Worm (Caenorhabditis elegans) whole organism, L2 larva: Measurements from ENCODE around the gene Y43F8C.9.

Experiments used
- F13H6.1 ChIP-seq: sonication (generic microtip); optimal IDR thresholded peaks from 2 replicates; lab custom pipeline; 2016; ENCODE audit warnings: missing genetic modification characterization, missing compliant biosample characterization
- ZK546.5 ChIP-seq: sonication (generic microtip); optimal IDR thresholded peaks from 2 replicates; lab custom pipeline; 2017; ENCODE audit warnings: missing biosample characterization, missing genetic modification characterization
- zag-1 ChIP-seq: fragments of 150-350 bp; optimal IDR thresholded peaks from 2 replicates; lab custom pipeline; 2014; ENCODE audit warnings: missing biosample characterization, missing genetic modification characterization

DNA sequence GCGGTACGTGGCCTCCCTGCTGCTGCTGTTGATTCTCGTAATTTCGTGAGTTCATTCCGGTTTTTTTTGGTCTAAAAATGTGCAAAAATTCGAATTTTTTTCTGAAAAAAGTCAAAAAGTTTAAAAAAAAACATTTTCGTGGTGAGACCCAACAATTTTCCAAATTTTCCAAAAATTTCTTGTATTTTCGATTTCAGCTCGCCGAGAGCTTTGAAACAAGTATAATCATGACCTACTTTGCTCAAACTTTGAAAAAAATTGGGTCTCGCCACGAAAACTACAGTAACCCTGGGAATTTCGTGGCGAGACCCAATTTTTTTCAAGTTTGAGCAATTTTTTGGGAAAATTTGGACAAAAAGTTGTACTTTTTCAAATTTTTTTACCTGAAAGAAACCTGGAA is 5.1 kb upstream of the Y43F8C.9 start, which contains the start of gene Y43F8C.6:
- TF ChIP-seq ZK546.5 (tag; lab: Kevin White, UChicago): no peak
- TF ChIP-seq zag-1 (tag; lab: Kevin White, UChicago): no peak
- no peak for TF ChIP-seq F13H6.1
